Worm (Caenorhabditis elegans) whole organism, mixed stage, embryonic: Measurements from ENCODE around the gene sri-1.

Source experiments
- ceh-43 ChIP-seq: fragments of 200-800 bp; sonication (Bioruptor generic); optimal IDR thresholded peaks from 2 replicates; lab custom pipeline; 2018; ENCODE audit warnings: mild to moderate bottlenecking, missing genetic modification characterization, moderate library complexity, missing compliant biosample characterization
- nhr-76 ChIP-seq: sonication (generic microtip); optimal IDR thresholded peaks from 2 replicates; lab custom pipeline; 2017; ENCODE audit warnings: missing biosample characterization, missing genetic modification characterization
- unc-62 ChIP-seq: fragments of 150-350 bp; optimal IDR thresholded peaks from 2 replicates; lab custom pipeline; 2014; ENCODE audit warnings: missing biosample characterization, missing genetic modification reagents, missing genetic modification characterization

- no peak for TF ChIP-seq unc-62 (GFP tag; lab: Kevin White, UChicago)
- no peak for TF ChIP-seq ceh-43 (GFP tag; lab: Kevin White, UChicago)
- TF ChIP-seq nhr-76 (tag; lab: Kevin White, UChicago), result no peak
Observed at ce11 chrV:15952762-15953161, 14.7 kb downstream of the sri-1 start, which contains the start of gene srw-56.
